Fruit fly (Drosophila melanogaster): ENCODE measurements around the gene RhoGAP93B.

The RhoGAP93B gene

DNA sequence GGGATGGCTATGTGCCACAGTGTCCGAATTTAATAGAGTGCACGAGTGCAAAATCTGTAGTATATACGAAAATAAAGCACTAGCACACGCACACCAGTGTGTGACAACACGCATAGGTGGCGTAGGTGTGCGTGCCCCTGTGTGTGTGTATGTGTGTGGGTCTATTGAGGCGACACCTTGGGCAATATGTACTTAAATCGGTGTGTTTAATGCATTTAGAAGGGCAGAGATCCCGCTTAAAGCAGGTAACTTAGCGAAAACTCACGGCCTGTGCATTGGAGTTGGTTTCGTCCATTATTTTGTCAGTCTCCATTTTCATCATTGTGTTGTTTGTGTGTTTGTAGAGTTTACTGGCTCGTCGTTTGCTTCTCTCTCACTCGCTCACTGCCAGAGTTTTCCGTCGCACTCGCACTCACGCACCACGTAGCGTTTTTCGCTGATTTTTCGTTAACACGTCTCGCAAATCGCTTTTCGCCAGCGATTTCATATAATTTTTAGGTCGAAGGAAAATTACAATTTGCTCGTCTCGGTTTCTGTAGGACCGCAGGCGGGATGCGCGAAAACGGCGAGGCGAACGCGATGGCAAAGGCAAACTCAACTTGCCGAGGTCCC, 29.2 kb upstream of the RhoGAP93B start:
- no peak for TF ChIP-seq CG6808 (GFP tag; optimal IDR thresholded peaks at IDR 0.05)
- peak; percentile 36 for TF ChIP-seq CG6854 (GFP tag; optimal IDR thresholded peaks at IDR 0.05)
- TF ChIP-seq Eip78C (GFP tag), result peak; percentile 62
- TF ChIP-seq Gug (GFP tag; IDR thresholded peaks at IDR 0.05), result no peak
- TF ChIP-seq fkh (GFP tag; optimal IDR thresholded peaks at IDR 0.05), result peak; percentile 34

- TF ChIP-seq CG11902 (GFP tag; optimal IDR thresholded peaks at IDR 0.05), result no peak
- TF ChIP-seq svp (GFP tag), result peak; percentile 83
- TF ChIP-seq CG6163 (GFP tag; IDR thresholded peaks at IDR 0.05), result 0 out of 3 replicates have a peak, but pooled peaks have one; percentile 2
- TF ChIP-seq ss (GFP tag; optimal IDR thresholded peaks at IDR 0.05), result peak in 1 of 2 experiments; percentile 15
These were observed 26.6 kb upstream of the RhoGAP93B start for dm6 chr3R:21124225-21124624.

dm6 chr3R:21118784-21119183, 21.2 kb upstream of the RhoGAP93B start, which contains the start of gene Bdbt:
TSS of gene Bdbt (minus strand) at chr3R:21118856.
- no peak for TF ChIP-seq eg (GFP tag; IDR thresholded peaks at IDR 0.05)
- peak; percentile 47 for TF ChIP-seq CG3032 (tag; optimal IDR thresholded peaks at IDR 0.05)
- TF ChIP-seq esn (GFP tag; optimal IDR thresholded peaks at IDR 0.05), result peak; percentile 53
- peak; percentile 14 for TF ChIP-seq CG6792 (GFP tag; optimal IDR thresholded peaks at IDR 0.05)
- TF ChIP-seq dsx (GFP tag; optimal IDR thresholded peaks at IDR 0.05; ENCODE audit: poor library complexity, severe bottlenecking), result peak; percentile 0
- peak; percentile 53 for TF ChIP-seq lz (GFP tag; optimal IDR thresholded peaks at IDR 0.05)
- peak; percentile 5 for TF ChIP-seq Sox15 (GFP tag; optimal IDR thresholded peaks at IDR 0.05)
- TF ChIP-seq CG3919 (GFP tag; optimal IDR thresholded peaks at IDR 0.05), result no peak
- peak; percentile 85 for TF ChIP-seq Eip78C (GFP tag)
- TF ChIP-seq CG6163 (GFP tag; IDR thresholded peaks at IDR 0.05), result peak; percentile 54; the same call in 2 of the 3 replicates
- no peak for TF ChIP-seq vri (GFP tag; optimal IDR thresholded peaks at IDR 0.05)
- peak; percentile 57 for TF ChIP-seq Hr39 (GFP tag; optimal IDR thresholded peaks at IDR 0.05)
- TF ChIP-seq Sox14 (GFP tag; optimal IDR thresholded peaks at IDR 0.05), result peak; percentile 43
- no peak for TF ChIP-seq fd59A (GFP tag; optimal IDR thresholded peaks at IDR 0.05)
- TF ChIP-seq CG31627 (GFP tag; optimal IDR thresholded peaks at IDR 0.05), result peak; percentile 68
- TF ChIP-seq cyc (GFP tag; optimal IDR thresholded peaks at IDR 0.05), result peak; percentile 51

DNA sequence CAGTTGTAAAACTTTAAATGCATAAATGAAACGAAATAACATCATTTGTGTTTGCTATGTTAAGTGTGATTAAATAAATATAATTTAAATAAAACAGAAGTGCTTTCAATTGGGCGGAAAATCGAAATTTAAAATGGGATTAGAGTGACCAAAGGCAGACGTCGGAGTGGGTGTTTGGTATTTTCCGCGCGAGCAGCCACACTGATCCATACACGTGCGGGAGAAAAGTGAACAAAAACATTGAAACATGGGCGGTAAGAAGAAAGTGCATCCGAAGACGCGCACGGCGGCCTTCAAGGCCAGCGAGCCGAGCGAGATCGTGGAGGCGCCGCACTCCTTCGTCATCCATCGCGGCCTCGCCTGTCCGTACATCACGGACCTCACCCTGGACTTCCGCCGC, 18.4 kb upstream of the RhoGAP93B start, which contains the start of gene ppan:
Gene ppan (plus strand): TSS at position 198 of the 400 bp plus-strand sequence.
- TF ChIP-seq Blimp-1 (GFP tag; optimal IDR thresholded peaks at IDR 0.05), result no peak
- no peak for TF ChIP-seq CG4318 (GFP tag; optimal IDR thresholded peaks at IDR 0.05)
- peak; percentile 47 for TF ChIP-seq Sox14 (GFP tag; optimal IDR thresholded peaks at IDR 0.05)
- TF ChIP-seq Eip78C (GFP tag), result peak; percentile 44
- no peak for TF ChIP-seq CG6163 (GFP tag; IDR thresholded peaks at IDR 0.05)
- TF ChIP-seq dsx (GFP tag; optimal IDR thresholded peaks at IDR 0.05; ENCODE audit: poor library complexity, severe bottlenecking), result peak; percentile 24
- TF ChIP-seq esn (GFP tag; optimal IDR thresholded peaks at IDR 0.05), result peak; percentile 0
- no peak for TF ChIP-seq svp (GFP tag)
- no peak for TF ChIP-seq CG11294 (GFP tag; IDR thresholded peaks at IDR 0.05)
- TF ChIP-seq Hr4 (GFP tag; optimal IDR thresholded peaks at IDR 0.05), result no peak
- TF ChIP-seq Ets96B (tag; optimal IDR thresholded peaks at IDR 0.05), result no peak
- TF ChIP-seq CG6276 (GFP tag; optimal IDR thresholded peaks at IDR 0.05), result no peak
- TF ChIP-seq eg (GFP tag; IDR thresholded peaks at IDR 0.05), result no peak

DNA sequence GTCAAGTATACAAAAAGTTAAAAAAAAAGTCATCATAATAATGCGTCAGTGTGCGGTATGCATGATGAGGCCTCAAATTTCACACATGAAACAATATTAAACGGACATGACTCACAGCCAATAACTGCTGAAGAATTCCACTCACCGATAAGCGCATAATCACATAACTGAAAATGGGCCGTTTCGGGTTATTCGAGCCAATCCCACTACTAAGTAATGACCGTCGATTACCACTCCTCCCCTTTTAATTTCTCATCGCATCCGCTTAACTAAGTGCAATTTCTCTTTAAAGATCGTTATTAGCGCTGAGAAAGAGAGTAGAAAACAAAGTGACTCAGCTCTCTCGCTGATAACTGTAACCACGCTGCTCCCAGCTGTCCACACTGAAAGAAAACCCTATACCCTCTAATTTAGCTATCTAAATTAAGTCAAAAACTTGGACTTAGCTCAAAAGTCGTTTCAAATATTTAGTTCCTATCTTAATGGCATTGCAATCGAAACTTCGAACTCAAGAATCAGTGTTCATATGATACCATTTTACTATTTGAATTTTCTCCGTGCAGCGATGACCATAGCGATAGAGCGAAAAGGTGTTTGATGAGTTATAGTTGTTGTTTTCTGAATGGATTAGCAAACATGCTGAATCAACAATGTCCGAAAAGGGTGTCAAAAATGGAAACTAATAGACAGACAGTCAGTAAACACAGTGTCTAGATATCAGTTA, 15.3 kb upstream of the RhoGAP93B start:
- TF ChIP-seq CG10631 (GFP tag; optimal IDR thresholded peaks at IDR 0.05) (peak; percentile 50), CG6854 (GFP tag; optimal IDR thresholded peaks at IDR 0.05) (no peak), Ets96B (tag; optimal IDR thresholded peaks at IDR 0.05) (peak; percentile 65), Eip93F (GFP tag; optimal IDR thresholded peaks at IDR 0.05) (no peak), Ets21C (GFP tag; optimal IDR thresholded peaks at IDR 0.05) (no peak), Hr4 (GFP tag; optimal IDR thresholded peaks at IDR 0.05) (peak; percentile 91), CG3032 (tag; optimal IDR thresholded peaks at IDR 0.05) (peak; percentile 63), cyc (GFP tag; optimal IDR thresholded peaks at IDR 0.05) (peak; percentile 70), CG11762 (GFP tag; optimal IDR thresholded peaks at IDR 0.05; ENCODE audit: insufficient read depth) (peak; percentile 58), CG6808 (GFP tag; optimal IDR thresholded peaks at IDR 0.05) (no peak), CG11294 (GFP tag; IDR thresholded peaks at IDR 0.05) (peak; percentile 62; the same call in 1 of the 2 replicates), Gug (GFP tag; IDR thresholded peaks at IDR 0.05) (peak; percentile 67), salr (GFP tag; optimal IDR thresholded peaks at IDR 0.05) (peak; percentile 51 to 66), Eip78C (GFP tag) (peak; percentile 95), Hr38 (GFP tag; optimal IDR thresholded peaks at IDR 0.05) (no peak), CG3919 (GFP tag; optimal IDR thresholded peaks at IDR 0.05) (no peak), CG10669 (GFP tag; optimal IDR thresholded peaks at IDR 0.05) (no peak), lz (GFP tag; optimal IDR thresholded peaks at IDR 0.05) (peak; percentile 63), Smox (GFP tag; optimal IDR thresholded peaks at IDR 0.05) (no peak), net (GFP tag; optimal IDR thresholded peaks at IDR 0.05) (peak; percentile 78), CG8632 (GFP tag; optimal IDR thresholded peaks at IDR 0.05) (peak; percentile 62), Blimp-1 (GFP tag; optimal IDR thresholded peaks at IDR 0.05) (no peak)
